Worm (Caenorhabditis elegans): Measurements from ENCODE around the gene sre-16.

sre-16 gene

DNA sequence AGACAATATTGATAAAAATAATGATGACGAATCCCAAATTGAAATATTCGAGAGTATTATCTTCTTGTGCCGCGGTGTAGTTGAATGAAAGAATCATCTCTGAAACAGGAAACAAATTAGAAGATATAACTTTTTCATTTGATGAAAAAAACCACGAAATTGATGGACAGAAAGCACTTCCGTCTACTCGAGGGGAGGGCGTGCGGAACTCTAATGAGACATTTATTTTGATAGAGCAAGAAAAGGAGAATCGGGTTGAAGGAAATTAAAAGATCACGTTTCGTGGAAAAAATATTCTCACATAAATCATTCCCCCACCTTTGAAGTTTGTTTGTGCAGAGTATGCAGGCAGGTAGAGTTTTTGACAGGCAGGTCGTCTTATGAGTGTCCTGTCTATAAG is 25.4 kb upstream of the sre-16 start, which contains the start of gene sre-14:
sre-14 (minus strand) TSS at position 101 of the 400 bp plus-strand sequence.
- TF ChIP-seq nhr-28 (tag; optimal IDR thresholded peaks at IDR 0.05), result no peak
- TF ChIP-seq gei-8 (GFP tag; optimal IDR thresholded peaks at IDR 0.05), result no peak
- TF ChIP-seq daf-12 (tag; optimal IDR thresholded peaks at IDR 0.05), result no peak
- no peak for TF ChIP-seq fkh-10 (GFP tag; optimal IDR thresholded peaks at IDR 0.05)
- no peak for TF ChIP-seq hif-1 (tag; optimal IDR thresholded peaks at IDR 0.05)
- no peak for TF ChIP-seq daf-19 (GFP tag; conservative IDR thresholded peaks at IDR 0.05)
- no peak for TF ChIP-seq nhr-6 (tag; optimal IDR thresholded peaks at IDR 0.05)
- no peak for TF ChIP-seq madf-5 (GFP tag; IDR thresholded peaks at IDR 0.05)
- no peak for TF ChIP-seq lin-1 (GFP tag; IDR thresholded peaks at IDR 0.05)
- TF ChIP-seq F44E2.7 (GFP tag; IDR thresholded peaks at IDR 0.05), result no peak
- TF ChIP-seq tag-97 (GFP tag; IDR thresholded peaks at IDR 0.05), result no peak
- TF ChIP-seq nhr-42 (GFP tag; IDR thresholded peaks at IDR 0.05), result no peak

DNA sequence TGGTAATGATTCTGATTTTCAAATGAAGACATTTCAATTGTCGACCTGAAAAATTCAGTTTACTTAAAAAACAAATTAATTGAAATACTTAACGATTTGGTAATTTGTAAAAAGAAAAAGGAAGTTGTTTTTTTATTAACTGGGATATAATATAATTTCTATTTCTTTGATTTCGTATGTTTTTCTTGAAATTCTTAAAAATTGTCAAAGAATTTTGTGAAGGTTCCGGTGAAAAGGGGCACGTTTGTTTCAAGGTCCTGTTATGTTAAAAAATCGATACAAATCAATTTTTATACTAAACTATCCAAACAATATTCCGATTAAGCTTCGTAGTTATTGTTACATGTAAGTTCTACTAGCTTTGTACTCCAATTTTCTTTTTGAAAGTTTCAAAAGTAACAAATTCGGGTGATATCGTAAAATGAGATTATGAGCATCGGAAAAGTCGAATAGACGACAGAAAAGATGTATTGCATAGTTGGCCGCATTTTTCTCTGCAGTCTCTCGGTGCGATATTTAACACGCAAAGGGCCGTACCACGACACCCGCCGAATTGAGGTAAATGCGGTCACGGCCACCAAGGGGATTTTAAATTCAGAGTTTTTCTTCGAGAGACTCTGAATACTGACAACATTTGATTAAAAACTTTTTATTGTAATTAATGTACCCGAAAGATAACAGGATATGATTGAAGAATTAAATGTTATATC is 23.4 kb upstream of the sre-16 start, which contains the start of gene Y39C12A.9:
Y39C12A.9 (minus strand) TSS at position 51 of the 710 bp plus-strand sequence.
- TF ChIP-seq nhr-10 (tag; optimal IDR thresholded peaks at IDR 0.05) (no peak), lin-29 (GFP tag; IDR thresholded peaks at IDR 0.05) (no peak), zag-1 (tag; optimal IDR thresholded peaks at IDR 0.05) (no peak), madf-5 (GFP tag; IDR thresholded peaks at IDR 0.05) (no peak), hlh-11 (tag; optimal IDR thresholded peaks at IDR 0.05) (no peak), aha-1 (tag) (peak; percentile 27), set-16 (GFP tag; IDR thresholded peaks at IDR 0.05) (no peak), daf-8 (GFP tag; IDR thresholded peaks at IDR 0.05) (no peak), lsy-2 (tag; optimal IDR thresholded peaks at IDR 0.05) (peak in 1 of 2 experiments; percentile 13), ceh-62 (tag; optimal IDR thresholded peaks at IDR 0.05) (no peak), tra-1 (GFP tag; IDR thresholded peaks at IDR 0.05) (no peak), snpc-1.2 (GFP tag; IDR thresholded peaks at IDR 0.05) (no peak)

DNA sequence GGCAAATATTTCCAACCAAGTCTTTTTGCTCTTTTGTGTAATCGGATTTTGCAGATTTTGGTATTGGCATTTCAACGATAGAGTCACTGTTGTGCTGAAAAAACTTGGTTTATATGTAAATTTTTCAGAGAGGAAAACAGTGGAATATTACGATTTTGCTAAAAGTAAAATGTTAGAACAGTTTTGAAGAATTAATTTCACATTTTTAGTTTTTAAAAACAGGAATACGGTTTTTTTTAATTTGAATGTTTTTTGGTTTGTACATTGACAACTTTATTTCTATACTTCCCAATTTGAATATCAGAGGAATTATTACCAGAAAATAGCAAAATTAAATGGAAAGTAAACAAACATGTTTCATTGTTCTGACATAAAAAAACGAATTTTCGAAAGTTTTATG is 16.7 kb upstream of the sre-16 start, which contains the start of gene dnj-26:
dnj-26 (minus strand) TSS at position 101 of the 400 bp plus-strand sequence.
- TF ChIP-seq zfp-2 (tag; optimal IDR thresholded peaks at IDR 0.05) (no peak), zip-2 (tag; optimal IDR thresholded peaks at IDR 0.05) (no peak), ztf-11 (tag; optimal IDR thresholded peaks at IDR 0.05) (no peak), F10B5.3 (tag; optimal IDR thresholded peaks at IDR 0.05) (no peak)

DNA sequence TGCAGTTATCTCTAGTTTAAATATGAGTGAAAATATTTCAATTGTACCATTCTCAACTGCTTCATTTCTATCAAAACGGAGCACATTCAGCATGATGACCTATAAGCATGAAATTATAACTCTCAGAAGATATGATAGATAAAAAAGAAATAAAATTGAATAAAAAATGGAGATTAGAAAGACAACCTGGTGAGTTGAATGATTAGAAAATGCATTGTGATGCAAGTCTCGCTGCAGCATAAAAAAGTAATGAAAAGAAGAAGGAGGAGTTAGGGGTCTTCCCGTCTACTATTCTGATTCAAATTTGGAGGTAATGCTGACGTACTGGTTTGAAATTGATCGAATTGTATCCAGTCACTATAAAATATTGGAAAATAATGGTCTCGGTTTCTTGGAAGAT is 8.8 kb upstream of the sre-16 start, which contains the start of gene sre-15:
sre-15 (minus strand) TSS at position 101 of the 400 bp plus-strand sequence.
- TF ChIP-seq lir-3 (tag; optimal IDR thresholded peaks at IDR 0.05) (no peak), hlh-11 (tag; optimal IDR thresholded peaks at IDR 0.05) (no peak), attf-4 (tag; optimal IDR thresholded peaks at IDR 0.05) (no peak), gei-8 (GFP tag; optimal IDR thresholded peaks at IDR 0.05) (no peak), zip-2 (tag; optimal IDR thresholded peaks at IDR 0.05) (no peak), ces-1 (GFP tag; optimal IDR thresholded peaks at IDR 0.05) (no peak), F49E8.2 (tag; optimal IDR thresholded peaks at IDR 0.05; ENCODE audit: borderline replicate concordance) (no peak), madf-5 (GFP tag; IDR thresholded peaks at IDR 0.05) (no peak), Y5F2A.4 (GFP tag; optimal IDR thresholded peaks at IDR 0.05) (no peak), aha-1 (tag) (no peak), saeg-2 (GFP tag; IDR thresholded peaks at IDR 0.05) (no peak), ceh-62 (tag; optimal IDR thresholded peaks at IDR 0.05) (no peak), ceh-28 (tag; optimal IDR thresholded peaks at IDR 0.05) (no peak), arid-1 (GFP tag; conservative IDR thresholded peaks at IDR 0.05) (no peak), cey-2 (tag; optimal IDR thresholded peaks at IDR 0.05; ENCODE audit: borderline replicate concordance, insufficient read depth) (no peak), mdl-1 (tag; optimal IDR thresholded peaks at IDR 0.05) (no peak), spr-3 (GFP tag; optimal IDR thresholded peaks at IDR 0.05) (no peak), F44E2.7 (GFP tag; IDR thresholded peaks at IDR 0.05) (no peak), dpl-1 (GFP tag; optimal IDR thresholded peaks at IDR 0.05) (no peak), zag-1 (tag; optimal IDR thresholded peaks at IDR 0.05) (no peak)

All from whole organism, L4 larva.